Fruit fly (Drosophila melanogaster) whole organism, embryonic: ENCODE measurements around the gene CG33124.

Experiments
- Aef1 ChIP-seq: fragments of 200-800 bp; sonication (Bioruptor generic); IDR thresholded peaks from 3 replicates; pipeline ENCODE4 v1.3.6; 2022; ENCODE audit warnings: missing biosample characterization, missing genetic modification characterization
- Bdp1 ChIP-seq: fragments of 200-800 bp; sonication (Bioruptor generic); optimal IDR thresholded peaks from 3 replicates; lab custom pipeline; 2016; ENCODE audit warnings: missing biosample characterization, missing genetic modification characterization
- Blimp-1 ChIP-seq: fragments of 200-800 bp; sonication (Bioruptor generic); optimal IDR thresholded peaks from 3 replicates; lab custom pipeline; 2018; ENCODE audit warnings: missing biosample characterization, missing genetic modification characterization, mild to moderate bottlenecking, moderate library complexity, missing genetic modification reagents
- Bteb2 ChIP-seq: fragments of 200-800 bp; sonication (Bioruptor generic); optimal IDR thresholded peaks from 2 replicates; lab custom pipeline; 2016; ENCODE audit warnings: missing biosample characterization, missing genetic modification characterization
- CG10147 ChIP-seq: fragments of 200-800 bp; sonication (Bioruptor generic); optimal IDR thresholded peaks from 2 replicates; lab custom pipeline; 2019; ENCODE audit warnings: missing biosample characterization, mild to moderate bottlenecking, missing genetic modification characterization, moderate library complexity
- CG10209 ChIP-seq: fragments of 200-800 bp; sonication (Bioruptor generic); optimal IDR thresholded peaks from 3 replicates; lab custom pipeline; 2017; ENCODE audit warnings: missing biosample characterization, mild to moderate bottlenecking, missing genetic modification characterization, missing genetic modification reagents
- CG10543 ChIP-seq: fragments of 200-800 bp; sonication (Bioruptor generic); optimal IDR thresholded peaks from 3 replicates; lab custom pipeline; 2017; ENCODE audit warnings: missing biosample characterization, mild to moderate bottlenecking, missing genetic modification characterization, moderate library complexity
- CG10959 ChIP-seq: fragments of 200-800 bp; sonication (Bioruptor generic); IDR thresholded peaks from 2 replicates; pipeline ENCODE4 v1.3.6; 2022; ENCODE audit warnings: missing biosample characterization, missing genetic modification characterization
- CG11093 ChIP-seq: fragments of 200-800 bp; sonication (Bioruptor generic); IDR thresholded peaks from 3 replicates; pipeline ENCODE4 v1.3.6; 2022; ENCODE audit warnings: missing biosample characterization, missing genetic modification characterization
- CG11504 ChIP-seq: fragments of 200-800 bp; sonication (Bioruptor generic); optimal IDR thresholded peaks from 3 replicates; lab custom pipeline; 2019; ENCODE audit warnings: missing biosample characterization, mild to moderate bottlenecking, missing genetic modification characterization, moderate library complexity
- CG12659 ChIP-seq: fragments of 200-800 bp; sonication (Bioruptor generic); optimal IDR thresholded peaks from 3 replicates; lab custom pipeline; 2017; ENCODE audit warnings: mild to moderate bottlenecking, missing biosample characterization, missing genetic modification reagents, missing genetic modification characterization
- CG12942 ChIP-seq: fragments of 200-800 bp; sonication (Bioruptor generic); optimal IDR thresholded peaks from 3 replicates; lab custom pipeline; 2016; ENCODE audit warnings: missing biosample characterization, missing genetic modification characterization
- CG15073 ChIP-seq: fragments of 200-800 bp; sonication (Bioruptor generic); optimal IDR thresholded peaks from 2 replicates; lab custom pipeline; 2016; ENCODE audit warnings: missing biosample characterization, missing genetic modification characterization
- CG1529 ChIP-seq: fragments of 200-800 bp; sonication (Bioruptor generic); optimal IDR thresholded peaks from 3 replicates; lab custom pipeline; 2018; ENCODE audit warnings: missing biosample characterization, missing genetic modification characterization
- CG15514 ChIP-seq: fragments of 200-800 bp; sonication (Bioruptor generic); optimal IDR thresholded peaks from 3 replicates; lab custom pipeline; 2017; ENCODE audit warnings: missing biosample characterization, missing genetic modification characterization, mild to moderate bottlenecking, moderate library complexity, missing genetic modification reagents
- CG18262 ChIP-seq: fragments of 200-800 bp; optimal IDR thresholded peaks from 3 replicates; lab custom pipeline; 2019; ENCODE audit warnings: missing biosample characterization, mild to moderate bottlenecking, missing genetic modification characterization, moderate library complexity
- CG18619 ChIP-seq: fragments of 200-800 bp; sonication (Bioruptor generic); optimal IDR thresholded peaks from 3 replicates; lab custom pipeline; 2017; ENCODE audit warnings: missing biosample characterization, mild to moderate bottlenecking, missing genetic modification characterization
- CG18764 ChIP-seq: fragments of 200-800 bp; sonication (Bioruptor generic); optimal IDR thresholded peaks from 3 replicates; lab custom pipeline; 2016; ENCODE audit warnings: missing biosample characterization, missing genetic modification characterization
- CG2202 ChIP-seq: fragments of 200-800 bp; sonication (Bioruptor generic); optimal IDR thresholded peaks from 2 replicates; lab custom pipeline; 2018; ENCODE audit warnings: missing biosample characterization, mild to moderate bottlenecking, missing genetic modification characterization
- CG2889 ChIP-seq: fragments of 200-800 bp; sonication (Bioruptor generic); IDR thresholded peaks from 3 replicates; pipeline ENCODE4 v1.3.6; 2022; ENCODE audit warnings: missing biosample characterization, missing genetic modification characterization
- CG31224 ChIP-seq: fragments of 200-800 bp; sonication (Bioruptor generic); IDR thresholded peaks from 2 replicates; pipeline ENCODE4 v1.3.6; 2022; ENCODE audit warnings: missing biosample characterization, missing genetic modification characterization
- CG31365 ChIP-seq: fragments of 200-800 bp; sonication (Bioruptor generic); optimal IDR thresholded peaks from 2 replicates; lab custom pipeline; 2018; ENCODE audit warnings: missing biosample characterization, mild to moderate bottlenecking, missing genetic modification characterization
- CG5245 ChIP-seq: fragments of 200-800 bp; sonication (Bioruptor generic); optimal IDR thresholded peaks from 3 replicates; lab custom pipeline; 2016; ENCODE audit warnings: missing biosample characterization, missing genetic modification characterization
- CG6765 ChIP-seq: fragments of 200-800 bp; sonication (Bioruptor generic); optimal IDR thresholded peaks from 3 replicates; lab custom pipeline; 2017; ENCODE audit warnings: missing biosample characterization, mild to moderate bottlenecking, missing genetic modification characterization
- CG6854 ChIP-seq: fragments of 200-800 bp; sonication (Bioruptor generic); optimal IDR thresholded peaks from 3 replicates; lab custom pipeline; 2017; ENCODE audit warnings: missing biosample characterization, mild to moderate bottlenecking, missing genetic modification characterization
- CG9727 ChIP-seq: fragments of 200-800 bp; sonication (Bioruptor generic); optimal IDR thresholded peaks from 3 replicates; lab custom pipeline; 2017; ENCODE audit warnings: missing biosample characterization, mild to moderate bottlenecking, missing genetic modification characterization
- CG9797 ChIP-seq: fragments of 200-800 bp; sonication (Bioruptor generic); optimal IDR thresholded peaks from 3 replicates; lab custom pipeline; 2018; ENCODE audit warnings: missing biosample characterization, mild to moderate bottlenecking, missing genetic modification characterization
- D19A ChIP-seq: fragments of 200-800 bp; optimal IDR thresholded peaks from 3 replicates; lab custom pipeline; 2019; ENCODE audit warnings: missing biosample characterization, mild to moderate bottlenecking, missing genetic modification characterization, moderate library complexity
- Ets97D ChIP-seq: fragments of 200-800 bp; sonication (Bioruptor generic); optimal IDR thresholded peaks from 3 replicates; lab custom pipeline; 2016; ENCODE audit warnings: missing biosample characterization, missing genetic modification characterization
- Jarid2 ChIP-seq: fragments of 200-800 bp; sonication (Bioruptor generic); optimal IDR thresholded peaks from 3 replicates; lab custom pipeline; 2017; ENCODE audit warnings: mild to moderate bottlenecking, missing biosample characterization, missing genetic modification reagents, missing genetic modification characterization
- Mad ChIP-seq: fragments of 200-800 bp; sonication (Bioruptor generic); optimal IDR thresholded peaks from 2 replicates; lab custom pipeline; 2016; ENCODE audit warnings: missing biosample characterization, missing genetic modification characterization
- Sox102F ChIP-seq: fragments of 200-800 bp; sonication (Bioruptor generic); optimal IDR thresholded peaks from 2 replicates; lab custom pipeline; 2018; ENCODE audit warnings: missing biosample characterization, mild to moderate bottlenecking, missing genetic modification characterization, moderate library complexity
- TFAM ChIP-seq: fragments of 200-800 bp; sonication (Bioruptor generic); optimal IDR thresholded peaks from 2 replicates; lab custom pipeline; 2017; ENCODE audit warnings: missing biosample characterization, missing genetic modification characterization, inconsistent platforms
- Xbp1 ChIP-seq: fragments of 200-800 bp; sonication (Bioruptor generic); optimal IDR thresholded peaks from 3 replicates; lab custom pipeline; 2016; ENCODE audit warnings: missing biosample characterization, mild to moderate bottlenecking, missing genetic modification characterization
- al ChIP-seq: fragments of 200-800 bp; sonication (Bioruptor generic); IDR thresholded peaks from 2 replicates; pipeline ENCODE4 v1.3.6; 2022; ENCODE audit warnings: missing biosample characterization, missing genetic modification characterization
- cas ChIP-seq: fragments of 200-800 bp; sonication (Bioruptor generic); IDR thresholded peaks from 2 replicates; pipeline ENCODE4 v1.3.6; 2022; ENCODE audit warnings: missing biosample characterization, missing genetic modification characterization
- cg ChIP-seq: fragments of 200-800 bp; sonication (Bioruptor generic); optimal IDR thresholded peaks from 3 replicates; lab custom pipeline; 2019; ENCODE audit warnings: missing biosample characterization, mild to moderate bottlenecking, missing genetic modification characterization, moderate library complexity
- crol ChIP-seq: fragments of 200-800 bp; sonication (Bioruptor generic); IDR thresholded peaks from 2 replicates; pipeline ENCODE4 v1.3.6; 2022; ENCODE audit warnings: missing biosample characterization, missing genetic modification characterization
- cwo ChIP-seq: fragments of 200-800 bp; sonication (Bioruptor generic); optimal IDR thresholded peaks from 3 replicates; lab custom pipeline; 2017; ENCODE audit warnings: missing biosample characterization, missing genetic modification characterization, mild to moderate bottlenecking, moderate library complexity, missing genetic modification reagents
- dmrt99B ChIP-seq: fragments of 200-800 bp; sonication (Bioruptor generic); optimal IDR thresholded peaks from 2 replicates; lab custom pipeline; 2018; ENCODE audit warnings: missing biosample characterization, mild to moderate bottlenecking, missing genetic modification characterization, moderate library complexity
- fd3F ChIP-seq: fragments of 200-800 bp; sonication (Bioruptor generic); optimal IDR thresholded peaks from 2 replicates; lab custom pipeline; 2018; ENCODE audit warnings: missing biosample characterization, mild to moderate bottlenecking, missing genetic modification characterization, moderate library complexity
- fd96Cb ChIP-seq: fragments of 200-800 bp; sonication (Bioruptor generic); optimal IDR thresholded peaks from 2 replicates; lab custom pipeline; 2018; ENCODE audit warnings: missing biosample characterization, mild to moderate bottlenecking, missing genetic modification characterization, moderate library complexity
- fru ChIP-seq: fragments of >200 bp; optimal IDR thresholded peaks from 2 replicates; lab custom pipeline; 2017
- hbn ChIP-seq: fragments of 200-800 bp; sonication (Bioruptor generic); IDR thresholded peaks from 2 replicates; pipeline ENCODE4 v1.3.6; 2022; ENCODE audit warnings: missing biosample characterization, missing genetic modification characterization; ENCODE audit not compliant: partially characterized antibody
- jigr1 ChIP-seq: fragments of 200-800 bp; sonication (Bioruptor generic); IDR thresholded peaks from 3 replicates; pipeline ENCODE4 v1.3.6; 2022; ENCODE audit warnings: missing biosample characterization, missing genetic modification characterization
- mirr ChIP-seq: fragments of 200-800 bp; sonication (Bioruptor generic); optimal IDR thresholded peaks from 3 replicates; lab custom pipeline; 2018; ENCODE audit warnings: missing biosample characterization, mild to moderate bottlenecking, missing genetic modification characterization
- rib ChIP-seq: fragments of 200-800 bp; sonication (Bioruptor generic); IDR thresholded peaks from 2 replicates; pipeline ENCODE4 v1.3.6; 2022; ENCODE audit warnings: missing biosample characterization, missing genetic modification characterization
- seq ChIP-seq: fragments of 200-800 bp; sonication (Bioruptor generic); IDR thresholded peaks from 2 replicates; pipeline ENCODE4 v1.3.6; 2022; ENCODE audit warnings: missing biosample characterization, missing genetic modification characterization
- slp2 ChIP-seq: fragments of 200-800 bp; sonication (Bioruptor generic); optimal IDR thresholded peaks from 2 replicates; lab custom pipeline; 2016; ENCODE audit warnings: missing biosample characterization, missing genetic modification characterization
- trh ChIP-seq: fragments of 200-800 bp; sonication (Bioruptor generic); optimal IDR thresholded peaks from 2 replicates; lab custom pipeline; 2016; ENCODE audit warnings: missing biosample characterization, missing genetic modification characterization
- twi ChIP-seq: fragments of 200-800 bp; optimal IDR thresholded peaks from 2 replicates; lab custom pipeline; 2019; ENCODE audit warnings: missing biosample characterization, mild to moderate bottlenecking, missing genetic modification characterization, moderate library complexity
- unc-4 ChIP-seq: fragments of 200-800 bp; sonication (Bioruptor generic); IDR thresholded peaks from 2 replicates; pipeline ENCODE4 v1.3.6; 2022; ENCODE audit warnings: missing biosample characterization, missing genetic modification characterization; ENCODE audit not compliant: partially characterized antibody

CG33124 gene

dm6 chr2L:2236722-2237121 lies 27.8 kb upstream of the CG33124 start, which contains the start of gene Sec24CD (continued):
- TF ChIP-seq CG10147 (GFP tag; lab: Kevin White, UChicago): no peak
- TF ChIP-seq dmrt99B (tag; lab: Kevin White, UChicago): no peak
- no peak for TF ChIP-seq Bteb2 (GFP tag; lab: Kevin White, UChicago)
- no peak for TF ChIP-seq Blimp-1 (GFP tag; lab: Kevin White, UChicago)
- no peak for TF ChIP-seq CG2889 (GFP tag; lab: Robert Waterston, UW)
- TF ChIP-seq al (GFP tag; lab: Robert Waterston, UW): no peak
- no peak for TF ChIP-seq Bdp1
- no peak for TF ChIP-seq cg (GFP tag; lab: Kevin White, UChicago)
- TF ChIP-seq Mad (GFP tag; lab: Kevin White, UChicago): no peak
- no peak for TF ChIP-seq rib
- TF ChIP-seq Sox102F: no peak
- no peak for TF ChIP-seq CG15073 (GFP tag; lab: Kevin White, UChicago)
- no peak for TF ChIP-seq crol
- TF ChIP-seq cwo (GFP tag; lab: Kevin White, UChicago): no peak
- TF ChIP-seq CG11093 (GFP tag; lab: Robert Waterston, UW): no peak
- TF ChIP-seq mirr (GFP tag; lab: Kevin White, UChicago): no peak
- TF ChIP-seq D19A (tag; lab: Kevin White, UChicago): no peak
- TF ChIP-seq CG18262 (tag; lab: Kevin White, UChicago): no peak
- TF ChIP-seq unc-4: peak; percentile 84
- peak; percentile 76 for TF ChIP-seq hbn (GFP tag; lab: Robert Waterston, UW)
- no peak for TF ChIP-seq cas (GFP tag; lab: Robert Waterston, UW)
- TF ChIP-seq Ets97D: no peak
- no peak for TF ChIP-seq twi
- TF ChIP-seq CG18619 (GFP tag; lab: Kevin White, UChicago): no peak
- TF ChIP-seq slp2 (GFP tag; lab: Kevin White, UChicago): no peak
- TF ChIP-seq CG11504 (tag; lab: Kevin White, UChicago): no peak
- no peak for TF ChIP-seq Jarid2 (GFP tag; lab: Kevin White, UChicago)
- TF ChIP-seq CG6854: no peak
- TF ChIP-seq fru (lab: Kevin White, UChicago): no peak
- TF ChIP-seq TFAM: no peak
- TF ChIP-seq CG9727 (GFP tag; lab: Kevin White, UChicago): no peak
- no peak for TF ChIP-seq fd3F
- TF ChIP-seq CG5245 (GFP tag; lab: Kevin White, UChicago): no peak
- TF ChIP-seq fd96Cb: no peak
- no peak for TF ChIP-seq CG12942 (GFP tag; lab: Kevin White, UChicago)
- TF ChIP-seq Xbp1 (GFP tag; lab: Kevin White, UChicago): peak; percentile 79
- no peak for TF ChIP-seq trh (GFP tag; lab: Kevin White, UChicago)
- TF ChIP-seq CG15514 (GFP tag; lab: Kevin White, UChicago): peak; percentile 74
- TF ChIP-seq CG18764 (GFP tag; lab: Kevin White, UChicago): no peak
- TF ChIP-seq CG10209 (GFP tag; lab: Kevin White, UChicago): no peak
- TF ChIP-seq CG31365 (tag; lab: Kevin White, UChicago): no peak
- TF ChIP-seq jigr1: no peak
- no peak for TF ChIP-seq CG10959 (GFP tag; lab: Robert Waterston, UW)
- no peak for TF ChIP-seq CG6765 (GFP tag; lab: Kevin White, UChicago)
- peak; percentile 35 for TF ChIP-seq CG9797 (GFP tag; lab: Kevin White, UChicago)
- TF ChIP-seq CG1529 (GFP tag; lab: Kevin White, UChicago): no peak
- TF ChIP-seq CG10543 (GFP tag; lab: Kevin White, UChicago): no peak
- TF ChIP-seq CG2202 (tag; lab: Kevin White, UChicago): no peak
- no peak for TF ChIP-seq seq (GFP tag; lab: Robert Waterston, UW)
- no peak for TF ChIP-seq Aef1
- TF ChIP-seq CG31224 (GFP tag; lab: Robert Waterston, UW): no peak
- peak; percentile 73 for TF ChIP-seq CG12659
